Worm (Caenorhabditis elegans): ENCODE data around the gene Y51A2D.21.

DNA sequence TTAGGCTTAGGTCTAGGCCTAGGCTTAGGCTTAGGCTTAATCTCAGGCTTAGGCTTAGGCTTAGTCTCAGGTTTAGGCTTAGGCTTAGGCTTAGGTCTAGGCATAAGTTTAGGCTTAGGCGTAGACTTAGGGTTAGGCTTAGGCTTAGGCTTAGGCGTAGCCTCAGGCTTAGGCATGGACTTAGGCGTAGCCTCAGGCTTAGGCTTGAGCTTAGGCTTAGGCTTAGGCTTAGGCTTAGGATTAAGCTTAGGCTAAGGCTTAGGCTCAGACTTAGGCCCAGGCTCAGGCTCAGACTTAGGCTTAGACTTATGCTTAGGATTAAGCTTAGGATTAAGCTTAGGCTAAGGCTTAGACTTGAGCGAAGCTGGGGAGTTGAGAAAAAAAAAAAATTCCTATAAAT, 41.5 kb downstream of the Y51A2D.21 start:
- TF ChIP-seq him-1 (tag; optimal IDR thresholded peaks at IDR 0.05) (no peak), snpc-1.3 (tag; optimal IDR thresholded peaks at IDR 0.05; ENCODE audit: insufficient read depth) (no peak), egrh-3 (GFP tag; IDR thresholded peaks at IDR 0.05) (no peak), nfya-2 (GFP tag; IDR thresholded peaks at IDR 0.05) (no peak), snpc-4 (GFP tag; optimal IDR thresholded peaks at IDR 0.05) (no peak), snpc-4 (tag; optimal IDR thresholded peaks at IDR 0.05) (no peak), nhr-179 (tag; optimal IDR thresholded peaks at IDR 0.05) (no peak), F33H1.4 (GFP tag; IDR thresholded peaks at IDR 0.05) (no peak), fkh-3 (tag; optimal IDR thresholded peaks at IDR 0.05) (no peak), mcd-1 (GFP tag; IDR thresholded peaks at IDR 0.05) (no peak), T07F8.4 (tag; optimal IDR thresholded peaks at IDR 0.05) (no peak), hsf-1 (GFP tag; IDR thresholded peaks at IDR 0.05) (no peak), cebp-2 (GFP tag; IDR thresholded peaks at IDR 0.05) (no peak)

All from whole organism, young adult.